Worm (Caenorhabditis elegans) whole organism, young adult: Measurements from ENCODE around the gene irld-23.

Source experiments
- C17E4.6 ChIP-seq: fragments of 200-800 bp; sonication (Bioruptor generic); IDR thresholded peaks from 2 replicates; pipeline ENCODE4 v1.3.6; 2022; ENCODE audit warnings: missing genetic modification reagents, missing genetic modification characterization, missing compliant biosample characterization
- F22D6.2 ChIP-seq: sonication (generic microtip); optimal IDR thresholded peaks from 2 replicates; lab custom pipeline; 2016; ENCODE audit warnings: mild to moderate bottlenecking, missing genetic modification characterization, missing compliant biosample characterization
- F23B12.7 ChIP-seq: sonication (generic microtip); optimal IDR thresholded peaks from 2 replicates; lab custom pipeline; 2017; ENCODE audit warnings: missing genetic modification characterization, mild to moderate bottlenecking, missing compliant biosample characterization, antibody characterized with exemption, moderate library complexity; ENCODE audit not compliant: insufficient read depth
- F49E8.2 ChIP-seq: sonication (generic microtip); optimal IDR thresholded peaks from 3 replicates; lab custom pipeline; 2017; ENCODE audit warnings: missing genetic modification characterization, mild to moderate bottlenecking, missing compliant biosample characterization, antibody characterized with exemption, moderate library complexity; ENCODE audit not compliant: insufficient read depth
- F55B11.4 ChIP-seq: sonication (generic microtip); optimal IDR thresholded peaks from 2 replicates; lab custom pipeline; 2016; ENCODE audit warnings: missing compliant biosample characterization, missing genetic modification characterization, borderline replicate concordance; ENCODE audit not compliant: insufficient read depth
- Y53F4B.3 ChIP-seq: fragments of 200-800 bp; sonication (Bioruptor generic); IDR thresholded peaks from 2 replicates; pipeline ENCODE4 v1.3.6; 2022; ENCODE audit warnings: missing genetic modification reagents, missing genetic modification characterization, missing compliant biosample characterization
- Y95B8A.8 ChIP-seq: fragments of 200-800 bp; sonication (Bioruptor generic); IDR thresholded peaks from 2 replicates; pipeline ENCODE4 v1.3.6; 2022; ENCODE audit warnings: missing genetic modification reagents, missing genetic modification characterization, missing compliant biosample characterization
- ZK185.1 ChIP-seq: sonication (generic microtip); optimal IDR thresholded peaks from 2 replicates; lab custom pipeline; 2016; ENCODE audit warnings: mild to moderate bottlenecking, missing genetic modification characterization, missing compliant biosample characterization; ENCODE audit not compliant: poor library complexity, severe bottlenecking
- akir-1 ChIP-seq: fragments of 200-800 bp; sonication (Bioruptor generic); optimal IDR thresholded peaks from 2 replicates; lab custom pipeline; 2018; ENCODE audit warnings: mild to moderate bottlenecking, missing genetic modification characterization, moderate library complexity, missing compliant biosample characterization
- attf-3 ChIP-seq: fragments of 200-800 bp; sonication (Bioruptor generic); conservative IDR thresholded peaks from 2 replicates; pipeline ENCODE4 v1.3.6; 2022; ENCODE audit warnings: missing genetic modification reagents, missing genetic modification characterization, missing compliant biosample characterization
- attf-5 ChIP-seq: fragments of 200-800 bp; sonication (Bioruptor generic); optimal IDR thresholded peaks from 2 replicates; lab custom pipeline; 2018; ENCODE audit warnings: mild to moderate bottlenecking, missing genetic modification characterization, missing compliant biosample characterization
- cebp-1 ChIP-seq, 2 experiments: fragments of 200-800 bp in 1 of 2; sonication (Bioruptor generic) in 1 of 2; sonication (generic microtip) in 1 of 2; IDR thresholded peaks in 1 of 2; optimal IDR thresholded peaks in 1 of 2; 2 replicates each; pipeline versions ENCODE4 v1.3.6 to Lab custom; 2017 to 2022; ENCODE audit warnings: missing compliant biosample characterization in 2 of 2, missing genetic modification characterization in 2 of 2, mild to moderate bottlenecking in 1 of 2, missing genetic modification reagents in 1 of 2, moderate library complexity in 1 of 2
- ceh-100 ChIP-seq: fragments of 200-800 bp; sonication (Bioruptor generic); IDR thresholded peaks from 2 replicates; pipeline ENCODE4 v1.3.6; 2022; ENCODE audit warnings: missing genetic modification reagents, missing genetic modification characterization, missing compliant biosample characterization
- chd-7 ChIP-seq: sonication (generic microtip); optimal IDR thresholded peaks from 2 replicates; lab custom pipeline; 2016; ENCODE audit warnings: mild to moderate bottlenecking, missing genetic modification characterization, moderate library complexity, missing compliant biosample characterization
- die-1 ChIP-seq: sonication (generic microtip); optimal IDR thresholded peaks from 2 replicates; lab custom pipeline; 2016; ENCODE audit warnings: missing genotype, mild to moderate bottlenecking, missing genetic modification characterization, missing compliant biosample characterization
- efl-1 ChIP-seq: fragments of 150-350 bp; optimal IDR thresholded peaks from 2 replicates; lab custom pipeline; 2014; ENCODE audit warnings: missing biosample characterization, missing genetic modification reagents, missing genetic modification characterization
- egl-44 ChIP-seq: fragments of 200-800 bp; sonication (Bioruptor generic); IDR thresholded peaks from 2 replicates; pipeline ENCODE4 v1.3.6; 2022; ENCODE audit warnings: missing genetic modification reagents, missing genetic modification characterization, missing compliant biosample characterization
- egrh-3 ChIP-seq: fragments of 200-800 bp; sonication (Bioruptor generic); IDR thresholded peaks from 2 replicates; pipeline ENCODE4 v1.3.6; 2022; ENCODE audit warnings: missing genetic modification reagents, missing genetic modification characterization, missing compliant biosample characterization
- ets-4 ChIP-seq: fragments of 200-800 bp; sonication (Bioruptor generic); optimal IDR thresholded peaks from 2 replicates; lab custom pipeline; 2018; ENCODE audit warnings: mild to moderate bottlenecking, missing genetic modification characterization, missing compliant biosample characterization
- him-1 ChIP-seq: sonication (generic microtip); optimal IDR thresholded peaks from 2 replicates; lab custom pipeline; 2016; ENCODE audit warnings: missing genotype, missing genetic modification reagents, missing genetic modification characterization, missing compliant biosample characterization
- hmg-1.2 ChIP-seq: fragments of 200-800 bp; sonication (Bioruptor generic); IDR thresholded peaks from 2 replicates; pipeline ENCODE4 v1.3.6; 2022; ENCODE audit warnings: missing genetic modification reagents, missing genetic modification characterization, missing compliant biosample characterization
- lag-1 ChIP-seq: fragments of 200-800 bp; sonication (Bioruptor generic); IDR thresholded peaks from 2 replicates; pipeline ENCODE4 v1.3.6; 2022; ENCODE audit warnings: missing genetic modification reagents, missing genetic modification characterization, missing compliant biosample characterization
- let-526 ChIP-seq: fragments of 200-800 bp; sonication (Bioruptor generic); IDR thresholded peaks from 2 replicates; pipeline ENCODE4 v1.3.6; 2022; ENCODE audit warnings: missing genetic modification reagents, missing genetic modification characterization, missing compliant biosample characterization
- let-607 ChIP-seq, 2 experiments: fragments of 200-800 bp in 1 of 2; sonication (Bioruptor generic) in 1 of 2; sonication (generic microtip) in 1 of 2; optimal IDR thresholded peaks; 2 replicates each; lab custom pipeline; 2016 to 2018; ENCODE audit warnings: mild to moderate bottlenecking in 2 of 2, missing compliant biosample characterization in 2 of 2, missing genetic modification characterization in 2 of 2, moderate library complexity in 2 of 2, missing genotype in 1 of 2
- lin-40 ChIP-seq: sonication (generic microtip); optimal IDR thresholded peaks from 2 replicates; lab custom pipeline; 2016; ENCODE audit warnings: missing genetic modification characterization, mild to moderate bottlenecking, missing compliant biosample characterization, missing genotype, missing genetic modification reagents
- lin-54 ChIP-seq: fragments of 200-800 bp; sonication (Bioruptor generic); optimal IDR thresholded peaks from 2 replicates; lab custom pipeline; 2018; ENCODE audit warnings: mild to moderate bottlenecking, missing genetic modification characterization, missing compliant biosample characterization
- madf-3 ChIP-seq: fragments of 200-800 bp; sonication (Bioruptor generic); IDR thresholded peaks from 2 replicates; pipeline ENCODE4 v1.3.6; 2022; ENCODE audit warnings: missing genetic modification reagents, missing genetic modification characterization, missing compliant biosample characterization
- mel-28 ChIP-seq: sonication (generic microtip); optimal IDR thresholded peaks from 2 replicates; lab custom pipeline; 2016; ENCODE audit warnings: borderline replicate concordance, mild to moderate bottlenecking, missing genetic modification characterization, missing compliant biosample characterization
- nhr-179 ChIP-seq: sonication (generic microtip); optimal IDR thresholded peaks from 2 replicates; lab custom pipeline; 2016; ENCODE audit warnings: mild to moderate bottlenecking, missing genetic modification characterization, missing compliant biosample characterization
- nhr-80 ChIP-seq: sonication (generic microtip); optimal IDR thresholded peaks from 2 replicates; lab custom pipeline; 2016; ENCODE audit warnings: missing genetic modification characterization, missing compliant biosample characterization
- pbrm-1 ChIP-seq: fragments of 200-800 bp; sonication (Bioruptor generic); IDR thresholded peaks from 2 replicates; pipeline ENCODE4 v1.3.6; 2022; ENCODE audit warnings: missing genetic modification reagents, missing genetic modification characterization, missing compliant biosample characterization
- rcor-1 ChIP-seq: fragments of 200-800 bp; sonication (Bioruptor generic); IDR thresholded peaks from 2 replicates; pipeline ENCODE4 v1.3.6; 2022; ENCODE audit warnings: missing genetic modification reagents, missing genetic modification characterization, missing compliant biosample characterization
- repo-1 ChIP-seq: sonication (generic microtip); optimal IDR thresholded peaks from 2 replicates; lab custom pipeline; 2017; ENCODE audit warnings: mild to moderate bottlenecking, missing genetic modification characterization, missing compliant biosample characterization
- sdz-38 ChIP-seq: sonication (generic microtip); optimal IDR thresholded peaks from 2 replicates; lab custom pipeline; 2016; ENCODE audit warnings: missing genotype, missing genetic modification characterization, missing compliant biosample characterization
- sea-2 ChIP-seq: fragments of 200-800 bp; sonication (Bioruptor generic); IDR thresholded peaks from 2 replicates; pipeline ENCODE4 v1.3.6; 2022; ENCODE audit warnings: missing genetic modification characterization, missing compliant biosample characterization
- snpc-1.1 ChIP-seq: sonication (generic microtip); optimal IDR thresholded peaks from 2 replicates; lab custom pipeline; 2017; ENCODE audit warnings: missing genetic modification characterization, mild to moderate bottlenecking, missing compliant biosample characterization, antibody characterized with exemption, moderate library complexity, missing genotype, missing genetic modification reagents; ENCODE audit not compliant: insufficient read depth
- snpc-1.3 ChIP-seq: sonication (generic microtip); optimal IDR thresholded peaks from 2 replicates; lab custom pipeline; 2017; ENCODE audit warnings: missing genetic modification characterization, mild to moderate bottlenecking, missing compliant biosample characterization, antibody characterized with exemption, moderate library complexity, missing genotype, missing genetic modification reagents; ENCODE audit not compliant: insufficient read depth
- snpc-3.4 ChIP-seq: sonication (generic microtip); optimal IDR thresholded peaks from 2 replicates; lab custom pipeline; 2017; ENCODE audit warnings: missing genetic modification characterization, mild to moderate bottlenecking, missing compliant biosample characterization, antibody characterized with exemption, moderate library complexity, missing genotype, missing genetic modification reagents
- tbp1 ChIP-seq: fragments of 200-800 bp; sonication (Bioruptor generic); optimal IDR thresholded peaks from 2 replicates; lab custom pipeline; 2018; ENCODE audit warnings: mild to moderate bottlenecking, missing genetic modification characterization, missing compliant biosample characterization
- tlf-1 ChIP-seq: fragments of 200-800 bp; sonication (Bioruptor generic); optimal IDR thresholded peaks from 2 replicates; lab custom pipeline; 2018; ENCODE audit warnings: mild to moderate bottlenecking, missing genetic modification characterization, missing compliant biosample characterization
- zfh-2 ChIP-seq: fragments of 200-800 bp; sonication (Bioruptor generic); conservative IDR thresholded peaks from 2 replicates; pipeline ENCODE4 v1.3.6; 2022; ENCODE audit warnings: missing genetic modification reagents, missing genetic modification characterization, missing compliant biosample characterization
- ztf-18 ChIP-seq: sonication (generic microtip); optimal IDR thresholded peaks from 2 replicates; lab custom pipeline; 2016; ENCODE audit warnings: missing genotype, mild to moderate bottlenecking, missing genetic modification characterization, missing compliant biosample characterization
- ztf-25 ChIP-seq: fragments of 200-800 bp; sonication (Bioruptor generic); IDR thresholded peaks from 2 replicates; pipeline ENCODE4 v1.3.6; 2022; ENCODE audit warnings: missing genetic modification reagents, missing genetic modification characterization, missing compliant biosample characterization
- ztf-28 ChIP-seq: fragments of 200-800 bp; sonication (Bioruptor generic); IDR thresholded peaks from 2 replicates; pipeline ENCODE4 v1.3.6; 2022; ENCODE audit warnings: missing genetic modification reagents, missing genetic modification characterization, missing compliant biosample characterization

Gene irld-23

DNA sequence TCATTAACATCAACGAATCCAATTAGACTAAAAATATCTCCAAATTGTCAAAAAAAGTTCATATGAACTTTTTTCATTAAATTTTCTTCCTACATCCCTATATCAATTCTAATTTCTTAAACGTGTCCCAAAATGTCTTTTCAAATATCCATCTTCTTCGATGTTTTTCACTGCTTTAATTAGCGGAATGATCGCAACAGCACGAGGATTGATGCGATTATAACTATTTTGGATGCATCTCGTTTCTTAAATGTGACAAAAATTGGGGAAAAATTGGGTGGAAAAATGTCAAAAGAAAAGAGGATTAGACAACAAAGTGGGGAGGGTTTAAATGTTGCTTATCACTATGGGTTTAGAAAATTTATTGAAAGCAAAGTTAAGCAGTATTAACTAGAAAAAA lies 46.3 kb downstream of the irld-23 start:
- TF ChIP-seq lag-1 (no peak), nhr-179 (tag; lab: Kevin White, UChicago) (no peak), sdz-38 (tag; lab: Kevin White, UChicago) (no peak), Y95B8A.8 (GFP tag; lab: Robert Waterston, UW) (no peak), F23B12.7 (tag; lab: Kevin White, UChicago) (no peak), mel-28 (no peak), ZK185.1 (tag; lab: Kevin White, UChicago) (no peak), snpc-1.3 (tag; lab: Kevin White, UChicago) (no peak), ztf-18 (tag; lab: Kevin White, UChicago) (no peak), F49E8.2 (tag; lab: Kevin White, UChicago) (no peak), C17E4.6 (GFP tag; lab: Robert Waterston, UW) (no peak), snpc-3.4 (tag; lab: Kevin White, UChicago) (no peak), snpc-1.1 (no peak), him-1 (tag; lab: Kevin White, UChicago) (no peak), zfh-2 (GFP tag; lab: Robert Waterston, UW) (no peak), F55B11.4 (tag; lab: Kevin White, UChicago) (no peak)

DNA sequence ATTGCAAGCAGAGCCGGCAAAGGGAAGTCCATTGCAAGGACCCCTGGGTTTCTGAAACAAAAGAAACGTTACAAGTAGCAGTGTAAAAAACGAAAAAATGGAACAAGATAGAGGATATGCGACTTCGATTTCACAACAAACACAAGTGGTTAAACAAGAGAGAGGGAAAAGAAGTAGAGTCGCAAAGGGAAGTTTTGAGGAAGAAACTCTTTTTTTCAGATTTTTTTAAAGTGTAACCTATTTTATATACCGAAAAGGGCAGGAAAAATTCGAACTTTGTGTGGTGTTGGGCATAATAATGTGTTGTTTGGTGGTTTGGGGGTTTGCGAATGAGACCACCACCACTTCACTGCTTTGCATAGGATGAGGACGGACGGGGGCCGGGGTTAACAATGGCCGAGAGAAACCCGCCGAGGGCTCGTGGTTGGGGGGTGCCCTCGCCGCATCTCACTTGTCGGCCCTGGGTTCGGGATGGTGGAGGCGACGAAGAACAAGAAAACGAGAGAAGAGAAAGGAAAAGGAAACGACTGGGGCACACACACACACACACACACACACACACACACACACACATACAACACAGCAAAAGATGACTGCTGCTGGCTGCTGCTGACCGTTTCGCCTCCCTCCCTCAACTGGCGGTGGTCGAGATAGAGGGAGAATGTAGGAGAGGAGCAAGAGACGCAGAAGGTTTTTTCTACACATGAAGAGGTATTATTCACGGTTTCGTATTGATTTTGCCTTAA lies 50.1 kb downstream of the irld-23 start, which contains the start of gene ptrn-1:
ptrn-1 (minus strand) TSS at position 51 of the 746 bp plus-strand sequence.
- TF ChIP-seq lin-40 (tag; lab: Kevin White, UChicago) = peak; percentile 3
- no peak for TF ChIP-seq efl-1 (GFP tag; lab: Kevin White, UChicago)
- TF ChIP-seq Y53F4B.3 = no peak
- TF ChIP-seq ztf-28 (GFP tag; lab: Robert Waterston, UW) = no peak
- peak; percentile 19 for TF ChIP-seq repo-1 (tag; lab: Kevin White, UChicago)
- TF ChIP-seq ets-4 = peak; percentile 27
- TF ChIP-seq chd-7 (tag; lab: Kevin White, UChicago) = peak; percentile 22
- peak; percentile 34 for TF ChIP-seq tbp1
- TF ChIP-seq nhr-80 = peak; percentile 67
- 0 out of 2 replicates have a peak, but pooled peaks have one; percentile 26 for TF ChIP-seq rcor-1 (GFP tag; lab: Robert Waterston, UW)
- no peak for TF ChIP-seq egl-44 (GFP tag; lab: Robert Waterston, UW)
- TF ChIP-seq ztf-25 (GFP tag; lab: Robert Waterston, UW) = 0 out of 2 replicates have a peak, but pooled peaks have one; percentile 30
- TF ChIP-seq attf-5 = peak; percentile 71
- TF ChIP-seq akir-1 (GFP tag; lab: Kevin White, UChicago) = no peak
- TF ChIP-seq F22D6.2 (tag; lab: Kevin White, UChicago) = no peak
- TF ChIP-seq let-607 (tag; optimal IDR thresholded peaks at IDR 0.05; lab: Kevin White, UChicago) = peak in 1 of 2 experiments; percentile 59
- TF ChIP-seq sea-2 (GFP tag; lab: Robert Waterston, UW) = no peak
- peak; percentile 65; the same call in 1 of the 2 replicates for TF ChIP-seq hmg-1.2
- 0 out of 2 replicates have a peak, but pooled peaks have one; percentile 8 for TF ChIP-seq attf-3
- TF ChIP-seq madf-3 (GFP tag; lab: Robert Waterston, UW) = no peak
- no peak for TF ChIP-seq lin-54
- no peak for TF ChIP-seq cebp-1 (GFP tag; IDR thresholded peaks at IDR 0.05; lab: Robert Waterston, UW)
- TF ChIP-seq cebp-1 (tag; optimal IDR thresholded peaks at IDR 0.05; lab: Kevin White, UChicago) = peak; percentile 75
- no peak for TF ChIP-seq die-1 (tag; lab: Kevin White, UChicago)
- TF ChIP-seq tlf-1 = no peak
- TF ChIP-seq let-526 (GFP tag; lab: Robert Waterston, UW) = no peak
- TF ChIP-seq egrh-3 = peak; percentile 83
- no peak for TF ChIP-seq snpc-1.3 (tag; lab: Kevin White, UChicago)
- TF ChIP-seq ceh-100 (GFP tag; lab: Robert Waterston, UW) = no peak
- TF ChIP-seq pbrm-1 (GFP tag; lab: Robert Waterston, UW) = no peak
